Worm (Caenorhabditis elegans) whole organism, L2 larva: ENCODE data around the gene str-139.
A peak's percentile ranks its signal among the peaks of the same experiment; 100 is the strongest.

Experiments used
- C34F6.9 ChIP-seq: fragments of 150-350 bp; optimal IDR thresholded peaks from 2 replicates; lab custom pipeline; 2014; ENCODE audit warnings: missing biosample characterization, missing genetic modification characterization
- F13H6.1 ChIP-seq: sonication (generic microtip); optimal IDR thresholded peaks from 2 replicates; lab custom pipeline; 2016; ENCODE audit warnings: missing genetic modification characterization, missing compliant biosample characterization
- R02D3.7 ChIP-seq: fragments of 150-350 bp; optimal IDR thresholded peaks from 2 replicates; lab custom pipeline; 2014; ENCODE audit warnings: missing biosample characterization, missing genetic modification characterization
- Y55F3AM.14 ChIP-seq: fragments of 200-800 bp; sonication (Bioruptor generic); optimal IDR thresholded peaks from 2 replicates; lab custom pipeline; 2018; ENCODE audit warnings: mild to moderate bottlenecking, missing genetic modification characterization, missing compliant biosample characterization
- ZK546.5 ChIP-seq: sonication (generic microtip); optimal IDR thresholded peaks from 2 replicates; lab custom pipeline; 2017; ENCODE audit warnings: missing biosample characterization, missing genetic modification characterization
- alr-1 ChIP-seq: fragments of 150-350 bp; optimal IDR thresholded peaks from 2 replicates; lab custom pipeline; 2014; ENCODE audit warnings: missing biosample characterization, missing genetic modification characterization
- aly-2 ChIP-seq: fragments of 150-350 bp; optimal IDR thresholded peaks from 2 replicates; lab custom pipeline; 2014; ENCODE audit warnings: missing biosample characterization, missing genetic modification characterization
- ama-1 ChIP-seq: fragments of 150-350 bp; optimal IDR thresholded peaks from 2 replicates; lab custom pipeline; 2018; ENCODE audit warnings: inconsistent platforms
- blmp-1 ChIP-seq: sonication (generic microtip); optimal IDR thresholded peaks from 2 replicates; lab custom pipeline; 2017; ENCODE audit warnings: missing genetic modification characterization, mild to moderate bottlenecking, missing compliant biosample characterization, antibody characterized with exemption, moderate library complexity; ENCODE audit not compliant: insufficient read depth
- ceh-16 ChIP-seq: fragments of 150-350 bp; optimal IDR thresholded peaks from 2 replicates; lab custom pipeline; 2014; ENCODE audit warnings: missing biosample characterization, missing genetic modification characterization
- ceh-82 ChIP-seq: fragments of 150-350 bp; optimal IDR thresholded peaks from 2 replicates; lab custom pipeline; 2014; ENCODE audit warnings: missing biosample characterization, missing genetic modification characterization
- crh-2 ChIP-seq: sonication (generic microtip); optimal IDR thresholded peaks from 2 replicates; lab custom pipeline; 2017; ENCODE audit warnings: missing biosample characterization, missing genetic modification characterization
- dmd-4 ChIP-seq: sonication (generic microtip); optimal IDR thresholded peaks from 2 replicates; lab custom pipeline; 2017; ENCODE audit warnings: missing biosample characterization, missing genetic modification characterization
- egl-27 ChIP-seq: sonication (generic microtip); optimal IDR thresholded peaks from 3 replicates; lab custom pipeline; 2017; ENCODE audit warnings: missing biosample characterization, missing genetic modification reagents, missing genetic modification characterization
- elt-1 ChIP-seq: fragments of 150-350 bp; optimal IDR thresholded peaks from 2 replicates; lab custom pipeline; 2014; ENCODE audit warnings: missing biosample characterization, missing genetic modification characterization
- elt-3 ChIP-seq: sonication (generic microtip); optimal IDR thresholded peaks from 2 replicates; lab custom pipeline; 2017; ENCODE audit warnings: missing biosample characterization, missing genetic modification characterization
- fos-1 ChIP-seq: fragments of 150-350 bp; optimal IDR thresholded peaks from 2 replicates; lab custom pipeline; 2014; ENCODE audit warnings: missing biosample characterization, missing genetic modification characterization
- gmeb-1 ChIP-seq: fragments of 150-350 bp; optimal IDR thresholded peaks from 2 replicates; lab custom pipeline; 2014; ENCODE audit warnings: missing biosample characterization, missing genetic modification characterization
- lin-11 ChIP-seq: fragments of 150-350 bp; sonication (generic microtip); optimal IDR thresholded peaks from 2 replicates; lab custom pipeline; 2014; ENCODE audit warnings: missing biosample characterization, missing genetic modification characterization, inconsistent platforms, mixed read lengths
- lin-13 ChIP-seq: fragments of 150-350 bp; optimal IDR thresholded peaks from 2 replicates; lab custom pipeline; 2014; ENCODE audit warnings: missing biosample characterization, missing genetic modification reagents, missing genetic modification characterization
- lin-39 ChIP-seq: fragments of 150-350 bp; optimal IDR thresholded peaks from 2 replicates; lab custom pipeline; 2014; ENCODE audit warnings: missing biosample characterization, missing genetic modification reagents, missing genetic modification characterization
- lsy-2 ChIP-seq, 2 experiments: fragments of 150-350 bp in 1 of 2; sonication (generic microtip) in 1 of 2; optimal IDR thresholded peaks; 2 replicates each; lab custom pipeline; 2014 to 2017; ENCODE audit warnings: missing biosample characterization in 2 of 2, missing genetic modification characterization in 2 of 2
- mbf-1 ChIP-seq: sonication (generic microtip); optimal IDR thresholded peaks from 2 replicates; lab custom pipeline; 2017; ENCODE audit warnings: missing biosample characterization, missing genetic modification characterization
- mdl-1 ChIP-seq, 2 experiments: fragments of 150-350 bp in 1 of 2; sonication (generic microtip) in 1 of 2; optimal IDR thresholded peaks; 2 replicates each; lab custom pipeline; 2017; ENCODE audit warnings: missing biosample characterization in 2 of 2, missing genetic modification characterization in 2 of 2
- nhr-10 ChIP-seq: sonication (generic microtip); optimal IDR thresholded peaks from 2 replicates; lab custom pipeline; 2017; ENCODE audit warnings: missing biosample characterization, missing genetic modification characterization
- nhr-11 ChIP-seq: fragments of 150-350 bp; optimal IDR thresholded peaks from 2 replicates; lab custom pipeline; 2014; ENCODE audit warnings: missing biosample characterization, missing genetic modification characterization
- nhr-12 ChIP-seq: fragments of 150-350 bp; optimal IDR thresholded peaks from 2 replicates; lab custom pipeline; 2014; ENCODE audit warnings: missing biosample characterization, missing genetic modification characterization
- nhr-129 ChIP-seq: fragments of 150-350 bp; optimal IDR thresholded peaks from 2 replicates; lab custom pipeline; 2014; ENCODE audit warnings: missing biosample characterization, missing genetic modification characterization
- nhr-21 ChIP-seq: fragments of 150-350 bp; optimal IDR thresholded peaks from 2 replicates; lab custom pipeline; 2014; ENCODE audit warnings: missing biosample characterization, missing genetic modification characterization
- nhr-23 ChIP-seq: fragments of 150-350 bp; optimal IDR thresholded peaks from 2 replicates; lab custom pipeline; 2014; ENCODE audit warnings: missing biosample characterization, missing genetic modification reagents, missing genetic modification characterization
- nhr-237 ChIP-seq: fragments of 150-350 bp; optimal IDR thresholded peaks from 2 replicates; lab custom pipeline; 2014; ENCODE audit warnings: missing biosample characterization, missing genetic modification characterization
- nhr-25 ChIP-seq: fragments of 150-350 bp; sonication (generic microtip); optimal IDR thresholded peaks from 3 replicates; lab custom pipeline; 2014; ENCODE audit warnings: missing biosample characterization, missing genetic modification characterization
- nhr-6 ChIP-seq: fragments of 150-350 bp; optimal IDR thresholded peaks from 2 replicates; lab custom pipeline; 2014; ENCODE audit warnings: missing biosample characterization, missing genetic modification characterization
- peb-1 ChIP-seq: fragments of 150-350 bp; optimal IDR thresholded peaks from 2 replicates; lab custom pipeline; 2014; ENCODE audit warnings: missing biosample characterization, missing genetic modification characterization
- sem-4 ChIP-seq: fragments of 150-350 bp; optimal IDR thresholded peaks from 2 replicates; lab custom pipeline; 2014; ENCODE audit warnings: missing biosample characterization, missing genetic modification reagents, missing genetic modification characterization
- skn-1 ChIP-seq: sonication (generic microtip); optimal IDR thresholded peaks from 2 replicates; lab custom pipeline; 2017; ENCODE audit warnings: missing biosample characterization, missing genetic modification characterization
- sma-3 ChIP-seq: sonication (generic microtip); optimal IDR thresholded peaks from 2 replicates; lab custom pipeline; 2016; ENCODE audit warnings: missing genetic modification reagents, missing genetic modification characterization, missing compliant biosample characterization
- sma-9 ChIP-seq, 2 experiments: fragments of 150-350 bp in 1 of 2; sonication (generic microtip) in 1 of 2; optimal IDR thresholded peaks; 2 replicates each; lab custom pipeline; 2014 to 2016; ENCODE audit warnings: missing genetic modification characterization in 2 of 2, mild to moderate bottlenecking in 1 of 2, missing biosample characterization in 1 of 2, missing compliant biosample characterization in 1 of 2, missing genetic modification reagents in 1 of 2, moderate library complexity in 1 of 2
- snpc-4 ChIP-seq: fragments of 150-350 bp; optimal IDR thresholded peaks from 2 replicates; lab custom pipeline; 2014; ENCODE audit warnings: missing biosample characterization, missing genetic modification characterization
- unc-39 ChIP-seq: fragments of 150-350 bp; optimal IDR thresholded peaks from 2 replicates; lab custom pipeline; 2014; ENCODE audit warnings: missing biosample characterization, missing genetic modification characterization
- unc-55 ChIP-seq: fragments of 150-350 bp; sonication (generic microtip); optimal IDR thresholded peaks from 3 replicates; lab custom pipeline; 2014; ENCODE audit warnings: missing biosample characterization, missing genetic modification reagents, missing genetic modification characterization
- unc-62 ChIP-seq: fragments of 150-350 bp; optimal IDR thresholded peaks from 2 replicates; lab custom pipeline; 2014; ENCODE audit warnings: missing biosample characterization, missing genetic modification reagents, missing genetic modification characterization
- zag-1 ChIP-seq: fragments of 150-350 bp; optimal IDR thresholded peaks from 2 replicates; lab custom pipeline; 2014; ENCODE audit warnings: missing biosample characterization, missing genetic modification characterization
- ztf-1 ChIP-seq: fragments of 200-800 bp; sonication (Bioruptor generic); conservative IDR thresholded peaks from 2 replicates; pipeline ENCODE4 v1.3.6; 2022; ENCODE audit warnings: missing genetic modification characterization, missing compliant biosample characterization
- ztf-11 ChIP-seq: sonication (generic microtip); optimal IDR thresholded peaks from 2 replicates; lab custom pipeline; 2017; ENCODE audit warnings: missing biosample characterization, missing genetic modification characterization
- ztf-4 ChIP-seq: fragments of 150-350 bp; optimal IDR thresholded peaks from 2 replicates; lab custom pipeline; 2014; ENCODE audit warnings: missing biosample characterization, missing genetic modification characterization

Gene str-139

DNA sequence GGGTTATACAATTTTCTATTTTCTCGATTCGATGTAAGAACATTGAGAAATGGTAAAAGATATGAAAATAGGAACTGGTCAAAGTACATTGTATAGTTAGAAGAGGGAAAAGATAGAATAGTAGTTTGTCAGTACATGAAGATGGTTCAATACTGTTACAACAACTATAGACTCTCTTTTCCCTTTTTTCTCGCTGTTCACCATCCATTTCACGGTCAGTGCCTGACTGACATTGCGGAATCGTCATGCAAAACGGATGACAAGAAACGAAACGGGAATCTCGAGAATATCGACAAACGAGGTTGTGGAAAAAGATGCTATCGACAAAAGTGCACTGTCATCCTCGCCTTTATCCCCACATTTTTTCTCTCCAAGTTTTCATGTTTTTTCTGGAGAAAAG, 18.3 kb downstream of the str-139 start:
- TF ChIP-seq sma-9 (GFP tag; optimal IDR thresholded peaks at IDR 0.05; lab: Kevin White, UChicago) (peak; percentile 44), sma-9 (tag; optimal IDR thresholded peaks at IDR 0.05; lab: Kevin White, UChicago) (no peak), elt-1 (peak; percentile 9), nhr-129 (tag; lab: Kevin White, UChicago) (peak; percentile 38), C34F6.9 (tag; lab: Kevin White, UChicago) (no peak), ceh-82 (tag; lab: Kevin White, UChicago) (no peak), nhr-21 (tag; lab: Kevin White, UChicago) (peak; percentile 11), blmp-1 (tag; lab: Kevin White, UChicago) (peak; percentile 56)
- TF ChIP-seq, all 48 proteins: peak for 5

DNA sequence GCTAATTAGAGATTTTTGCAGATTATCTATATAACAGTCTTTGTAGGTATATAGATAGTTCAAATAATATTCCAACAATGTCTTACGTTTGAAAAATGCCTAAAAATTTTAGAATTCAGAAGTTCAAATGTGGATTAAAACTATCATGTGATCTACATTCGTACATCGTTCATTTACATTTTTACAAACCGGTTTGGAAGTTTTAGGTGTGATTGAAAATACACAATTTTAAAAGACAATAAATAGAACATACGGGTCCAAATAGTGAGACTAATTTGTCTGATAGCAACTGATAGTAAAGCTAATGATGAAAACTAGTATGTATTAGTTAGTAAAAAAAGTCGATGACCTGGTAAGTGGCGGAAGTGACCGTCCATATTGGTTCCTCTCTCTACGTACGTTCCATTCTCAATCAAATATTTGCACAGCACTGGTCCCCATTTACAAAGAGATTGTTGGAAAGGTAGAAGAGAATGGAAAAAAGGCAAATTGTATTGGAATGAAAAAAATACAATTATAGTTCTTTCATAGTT, 20.6 kb downstream of the str-139 start:
- no peak for TF ChIP-seq ztf-4
- TF ChIP-seq unc-62 = no peak
- no peak for TF ChIP-seq mdl-1 (tag; optimal IDR thresholded peaks at IDR 0.05; lab: Kevin White, UChicago)
- no peak for TF ChIP-seq ceh-82 (tag; lab: Kevin White, UChicago)
- TF ChIP-seq nhr-23 (tag; lab: Kevin White, UChicago) = no peak
- no peak for TF ChIP-seq zag-1 (tag; lab: Kevin White, UChicago)
- no peak for TF ChIP-seq unc-39
- no peak for TF ChIP-seq ceh-16 (tag; lab: Kevin White, UChicago)
- TF ChIP-seq, all 48 proteins: peak for 0

DNA sequence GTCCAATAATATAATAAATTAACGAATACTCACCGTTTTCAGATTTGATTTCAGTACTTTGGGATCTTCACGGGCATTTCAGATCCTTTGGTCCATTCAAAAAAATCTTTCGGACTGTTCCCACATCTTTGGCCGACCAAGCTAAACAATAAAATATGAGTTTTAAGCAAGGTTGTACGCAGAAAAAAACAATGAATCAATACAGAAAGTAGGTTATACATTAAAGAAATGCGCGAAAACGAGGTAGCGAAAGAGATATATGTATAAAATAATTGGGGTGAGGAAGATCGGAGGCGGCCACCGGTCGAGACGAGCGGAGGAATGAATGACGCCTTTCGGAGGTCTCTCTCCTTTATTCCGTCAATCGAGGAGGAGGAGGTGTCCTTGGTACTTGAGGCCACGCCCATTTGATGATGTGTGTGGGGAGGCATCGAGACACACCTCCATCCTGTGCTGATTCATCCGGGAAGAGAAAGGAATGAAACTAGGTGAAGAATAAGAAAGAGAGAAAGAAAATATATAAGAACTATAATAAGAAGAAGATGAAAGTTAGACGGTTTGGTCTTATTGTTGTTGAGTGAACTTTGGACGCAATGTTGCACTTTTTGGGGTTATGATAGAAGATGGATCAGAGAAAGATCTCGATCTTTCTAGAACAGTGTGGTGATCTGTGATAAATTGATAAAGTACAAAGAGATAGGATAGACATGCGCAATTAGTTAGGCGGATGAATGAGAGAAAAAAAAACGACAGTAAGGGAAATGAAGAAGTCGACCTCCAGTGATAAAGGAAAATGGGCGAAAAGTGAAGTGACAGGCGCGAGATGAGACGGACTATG, 21.5 kb downstream of the str-139 start:
- TF ChIP-seq ama-1 (lab: Kevin White, UChicago) = peak; percentile 94
- TF ChIP-seq lin-11 (tag; lab: Kevin White, UChicago) = no peak
- no peak for TF ChIP-seq nhr-6 (tag; lab: Kevin White, UChicago)
- TF ChIP-seq lin-39 (tag; lab: Kevin White, UChicago) = no peak
- TF ChIP-seq lin-13 (GFP tag; lab: Kevin White, UChicago) = no peak
- TF ChIP-seq skn-1 (tag; lab: Kevin White, UChicago) = no peak
- TF ChIP-seq nhr-129 (tag; lab: Kevin White, UChicago) = no peak
- TF ChIP-seq nhr-25 = peak; percentile 43
- TF ChIP-seq mbf-1 (tag; lab: Kevin White, UChicago) = no peak
- TF ChIP-seq crh-2 (tag; lab: Kevin White, UChicago) = no peak
- TF ChIP-seq unc-62 = no peak
- no peak for TF ChIP-seq nhr-12
- TF ChIP-seq snpc-4 (tag; lab: Kevin White, UChicago) = no peak
- TF ChIP-seq sma-9 (GFP tag; optimal IDR thresholded peaks at IDR 0.05; lab: Kevin White, UChicago) = peak; percentile 79
- TF ChIP-seq sma-9 (tag; optimal IDR thresholded peaks at IDR 0.05; lab: Kevin White, UChicago) = no peak
- no peak for TF ChIP-seq peb-1
- TF ChIP-seq ZK546.5 (tag; lab: Kevin White, UChicago) = no peak
- no peak for TF ChIP-seq nhr-10 (tag; lab: Kevin White, UChicago)
- TF ChIP-seq unc-55 = no peak
- no peak for TF ChIP-seq dmd-4 (tag; lab: Kevin White, UChicago)
- TF ChIP-seq R02D3.7 (tag; lab: Kevin White, UChicago) = no peak
- TF ChIP-seq sem-4 (tag; lab: Kevin White, UChicago) = peak; percentile 1
- no peak for TF ChIP-seq nhr-237 (tag; lab: Kevin White, UChicago)
- no peak for TF ChIP-seq C34F6.9 (tag; lab: Kevin White, UChicago)
- no peak for TF ChIP-seq elt-3 (tag; lab: Kevin White, UChicago)
- TF ChIP-seq alr-1 (tag; lab: Kevin White, UChicago) = no peak
- no peak for TF ChIP-seq elt-1
- no peak for TF ChIP-seq ztf-11 (tag; lab: Kevin White, UChicago)
- TF ChIP-seq egl-27 (tag; lab: Kevin White, UChicago) = peak; percentile 33
- TF ChIP-seq F13H6.1 (tag; lab: Kevin White, UChicago) = no peak
- no peak for TF ChIP-seq ztf-1 (GFP tag; lab: Robert Waterston, UW)
- TF ChIP-seq fos-1 (tag; lab: Kevin White, UChicago) = peak; percentile 55
- TF ChIP-seq blmp-1 (tag; lab: Kevin White, UChicago) = peak; percentile 83
- TF ChIP-seq nhr-11 (tag; lab: Kevin White, UChicago) = no peak
- TF ChIP-seq zag-1 (tag; lab: Kevin White, UChicago) = no peak
- no peak for TF ChIP-seq lsy-2 (tag; optimal IDR thresholded peaks at IDR 0.05; lab: Kevin White, UChicago)
- no peak for TF ChIP-seq Y55F3AM.14 (GFP tag; lab: Kevin White, UChicago)
- TF ChIP-seq aly-2 (tag; lab: Kevin White, UChicago) = no peak
- TF ChIP-seq gmeb-1 = no peak
- TF ChIP-seq mdl-1 (tag; optimal IDR thresholded peaks at IDR 0.05; lab: Kevin White, UChicago) = no peak
- TF ChIP-seq unc-39 = no peak
- peak; percentile 64 for TF ChIP-seq ceh-16 (tag; lab: Kevin White, UChicago)
- TF ChIP-seq nhr-21 (tag; lab: Kevin White, UChicago) = peak; percentile 93
- no peak for TF ChIP-seq ztf-4
- TF ChIP-seq sma-3 = peak; percentile 89
